Worm (Caenorhabditis elegans) whole organism, L1 larva: ENCODE measurements around the gene lrch-1.

Source experiments
- ama-1 ChIP-seq: fragments of 150-350 bp; optimal IDR thresholded peaks from 2 replicates; lab custom pipeline; 2014
- ceh-82 ChIP-seq, 3 experiments: fragments of 150-350 bp in 1 of 3; sonication (generic microtip) in 2 of 3; optimal IDR thresholded peaks; 2 replicates each; lab custom pipeline; 2014 to 2017; ENCODE audit warnings: missing biosample characterization in 3 of 3, missing genetic modification characterization in 3 of 3
- efl-1 ChIP-seq, 4 experiments: fragments of 150-350 bp; optimal IDR thresholded peaks in 3 of 4; peaks in 1 of 4; 1 replicate in 1 of 4; 2 replicates in 3 of 4; lab custom pipeline; 2014; ENCODE audit warnings: missing biosample characterization in 2 of 4, missing genetic modification characterization in 2 of 4, missing genetic modification reagents in 2 of 4
- elt-3 ChIP-seq, 6 experiments: fragments of 150-350 bp in 1 of 6; sonication (generic microtip); optimal IDR thresholded peaks; 2 replicates each; lab custom pipeline; 2017 to 2018; ENCODE audit warnings: missing biosample characterization in 6 of 6, missing genetic modification characterization in 6 of 6, inconsistent platforms in 1 of 6
- fkh-10 ChIP-seq: sonication (generic microtip); optimal IDR thresholded peaks from 2 replicates; lab custom pipeline; 2017; ENCODE audit warnings: missing biosample characterization, missing genetic modification reagents, missing genetic modification characterization
- lin-15B ChIP-seq: fragments of 150-350 bp; sonication (generic microtip); optimal IDR thresholded peaks from 3 replicates; lab custom pipeline; 2014; ENCODE audit warnings: missing biosample characterization, missing genetic modification characterization
- nhr-11 ChIP-seq: fragments of 150-350 bp; optimal IDR thresholded peaks from 2 replicates; lab custom pipeline; 2014; ENCODE audit warnings: missing biosample characterization, missing genetic modification characterization
- pqm-1 ChIP-seq: sonication (generic microtip); optimal IDR thresholded peaks from 3 replicates; lab custom pipeline; 2017; ENCODE audit warnings: missing biosample characterization, missing genetic modification characterization
- skn-1 ChIP-seq: fragments of 150-350 bp; optimal IDR thresholded peaks from 2 replicates; lab custom pipeline; 2014; ENCODE audit warnings: missing biosample characterization, missing genetic modification characterization

DNA sequence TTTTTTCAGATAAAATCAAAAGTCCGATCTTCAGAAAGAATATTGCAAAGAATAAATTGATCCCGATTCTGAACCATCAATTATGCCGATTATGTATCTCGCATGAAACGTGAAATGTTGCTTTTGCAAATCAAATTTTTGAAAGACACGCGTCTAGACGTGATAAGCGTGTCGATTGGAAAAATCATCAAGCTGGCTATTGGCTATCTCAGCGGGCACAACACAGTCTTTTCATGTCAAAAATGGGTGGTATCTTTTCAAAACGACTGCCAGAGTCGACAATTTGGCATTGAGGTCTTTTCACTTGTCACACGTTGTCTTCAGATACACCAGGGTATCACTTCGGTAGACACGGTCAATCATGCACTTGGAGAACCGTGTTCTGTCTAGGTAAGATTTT, 19.8 kb downstream of the lrch-1 start, which contains the start of gene daf-9:
- TF ChIP-seq pqm-1 (tag; lab: Kevin White, UChicago) = no peak
- no peak for TF ChIP-seq efl-1 (optimal IDR thresholded peaks at IDR 0.05; lab: Kevin White, UChicago)
- TF ChIP-seq efl-1 (GFP tag; optimal IDR thresholded peaks at IDR 0.05 in 1 of 2; lab: Kevin White, UChicago) = no peak
- no peak for TF ChIP-seq lin-15B (tag; lab: Kevin White, UChicago)
- TF ChIP-seq skn-1 (tag; lab: Kevin White, UChicago) = no peak
- TF ChIP-seq ceh-82 (tag; optimal IDR thresholded peaks at IDR 0.05; lab: Kevin White, UChicago) = no peak
- no peak for TF ChIP-seq nhr-11
- TF ChIP-seq elt-3 (tag; optimal IDR thresholded peaks at IDR 0.05; lab: Kevin White, UChicago) = no peak
- no peak for TF ChIP-seq ama-1 (lab: Kevin White, UChicago)
- TF ChIP-seq fkh-10 (GFP tag; lab: Kevin White, UChicago) = no peak
